Worm (Caenorhabditis elegans) whole organism, L4/young adult: Measurements from ENCODE around the gene nlp-23.

Experiments used
- dao-5 ChIP-seq: sonication (generic microtip); optimal IDR thresholded peaks from 2 replicates; lab custom pipeline; 2016; ENCODE audit warnings: missing genotype, missing genetic modification characterization, moderate library complexity, missing compliant biosample characterization
- him-1 ChIP-seq: sonication (generic microtip); optimal IDR thresholded peaks from 2 replicates; lab custom pipeline; 2016; ENCODE audit warnings: missing genotype, missing genetic modification reagents, missing genetic modification characterization, missing compliant biosample characterization

ce11 chrX:2294198-2294800 lies 48.5 kb downstream of the nlp-23 start, which contains the start of gene T10H10.2:
- TF ChIP-seq dao-5 (tag; lab: Kevin White, UChicago): no peak
- TF ChIP-seq him-1: no peak
